Worm (Caenorhabditis elegans): ENCODE results near the gene C06B3.7.

DNA sequence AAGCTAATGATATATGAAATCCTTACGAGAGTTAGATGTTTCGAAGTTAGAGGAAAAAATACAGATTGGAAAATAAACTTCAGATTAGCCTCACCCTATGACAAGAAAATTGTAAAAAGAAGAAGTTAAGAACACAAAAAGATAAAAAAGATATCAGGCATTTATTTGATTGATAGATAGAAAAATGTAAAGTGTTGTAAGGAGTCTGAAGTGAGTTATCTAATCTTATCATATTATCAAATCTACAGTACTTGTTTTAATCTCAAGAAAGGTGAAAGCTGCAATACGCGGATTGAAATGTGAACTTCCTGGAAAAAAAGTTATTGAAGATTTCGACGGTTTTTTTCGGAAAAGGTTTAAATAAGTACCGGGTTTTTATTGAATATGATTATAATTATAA, 25.9 kb downstream of the C06B3.7 start:
- no peak for TF ChIP-seq ceh-16 (tag; optimal IDR thresholded peaks at IDR 0.05)
- no peak for TF ChIP-seq nhr-76 (tag; optimal IDR thresholded peaks at IDR 0.05)
- no peak for TF ChIP-seq unc-62 (GFP tag; optimal IDR thresholded peaks at IDR 0.05)
- TF ChIP-seq nhr-11 (tag; optimal IDR thresholded peaks at IDR 0.05): no peak
- no peak for TF ChIP-seq tbx-2 (tag; optimal IDR thresholded peaks at IDR 0.05)
- no peak for TF ChIP-seq nfya-1 (tag; optimal IDR thresholded peaks at IDR 0.05; ENCODE audit: insufficient read depth)

All from whole organism, L3 larva.